Worm (Caenorhabditis elegans) whole organism, L4 larva: ENCODE measurements around the gene T23F6.3.

Experiments used
- F10B5.3 ChIP-seq: sonication (generic microtip); optimal IDR thresholded peaks from 2 replicates; lab custom pipeline; 2016; ENCODE audit warnings: mild to moderate bottlenecking, missing genetic modification characterization, missing compliant biosample characterization
- F37D6.2 ChIP-seq: sonication (generic microtip); optimal IDR thresholded peaks from 2 replicates; lab custom pipeline; 2016; ENCODE audit warnings: mild to moderate bottlenecking, missing genetic modification characterization, missing compliant biosample characterization
- F44E2.7 ChIP-seq: fragments of 200-800 bp; sonication (Bioruptor generic); IDR thresholded peaks from 2 replicates; pipeline ENCODE4 v2.1.2; 2022; ENCODE audit warnings: missing genetic modification characterization, missing compliant biosample characterization
- R02D3.7 ChIP-seq: fragments of 150-350 bp; sonication (generic microtip); optimal IDR thresholded peaks from 3 replicates; lab custom pipeline; 2014; ENCODE audit warnings: missing biosample characterization, missing genetic modification characterization
- T26A8.4 ChIP-seq: fragments of 200-800 bp; sonication (Bioruptor generic); IDR thresholded peaks from 2 replicates; pipeline ENCODE4 v1.3.6; 2022; ENCODE audit warnings: missing genetic modification characterization, missing compliant biosample characterization
- Y48G9A.11 ChIP-seq: fragments of 200-800 bp; sonication (Bioruptor generic); IDR thresholded peaks from 2 replicates; pipeline ENCODE4 v1.3.6; 2022; ENCODE audit warnings: missing genetic modification reagents, missing genetic modification characterization, missing compliant biosample characterization
- Y5F2A.4 ChIP-seq: fragments of 200-800 bp; sonication (Bioruptor generic); optimal IDR thresholded peaks from 2 replicates; lab custom pipeline; 2018; ENCODE audit warnings: mild to moderate bottlenecking, missing genetic modification characterization, missing compliant biosample characterization
- ZK337.2 ChIP-seq: fragments of 200-800 bp; sonication (Bioruptor generic); IDR thresholded peaks from 2 replicates; pipeline ENCODE4 v1.3.6; 2022; ENCODE audit warnings: missing genetic modification reagents, missing genetic modification characterization, missing compliant biosample characterization
- ZK546.5 ChIP-seq, 2 experiments: sonication (generic microtip); optimal IDR thresholded peaks; 2 replicates each; lab custom pipeline; 2017; ENCODE audit warnings: missing biosample characterization in 2 of 2, missing genetic modification characterization in 2 of 2
- aha-1 ChIP-seq: fragments of 150-350 bp; peaks from one replicate; lab custom pipeline; 2014; ENCODE audit warnings: missing biosample characterization, missing genetic modification characterization
- aly-2 ChIP-seq: sonication (generic microtip); optimal IDR thresholded peaks from 2 replicates; lab custom pipeline; 2018; ENCODE audit warnings: missing biosample characterization, missing genetic modification characterization
- arid-1 ChIP-seq: fragments of 200-800 bp; sonication (Bioruptor generic); conservative IDR thresholded peaks from 2 replicates; pipeline ENCODE4 v1.3.6; 2022; ENCODE audit warnings: missing genetic modification reagents, missing genetic modification characterization, missing compliant biosample characterization
- ceh-32 ChIP-seq: sonication (generic microtip); optimal IDR thresholded peaks from 2 replicates; lab custom pipeline; 2016; ENCODE audit warnings: mild to moderate bottlenecking, missing genetic modification characterization, missing compliant biosample characterization; ENCODE audit not compliant: poor library complexity
- ceh-44 ChIP-seq: fragments of 200-800 bp; sonication (Bioruptor generic); IDR thresholded peaks from 2 replicates; pipeline ENCODE4 v1.3.6; 2022; ENCODE audit warnings: missing genetic modification reagents, missing genetic modification characterization, missing compliant biosample characterization
- ceh-62 ChIP-seq: sonication (generic microtip); optimal IDR thresholded peaks from 2 replicates; lab custom pipeline; 2017; ENCODE audit warnings: missing biosample characterization, missing genetic modification characterization
- ceh-82 ChIP-seq: sonication (generic microtip); optimal IDR thresholded peaks from 2 replicates; lab custom pipeline; 2017; ENCODE audit warnings: missing biosample characterization, missing genetic modification characterization
- ces-1 ChIP-seq: fragments of 150-350 bp; sonication (generic microtip); optimal IDR thresholded peaks from 4 replicates; lab custom pipeline; 2014; ENCODE audit warnings: missing biosample characterization, missing genetic modification reagents, missing genetic modification characterization
- daf-12 ChIP-seq: fragments of 150-350 bp; optimal IDR thresholded peaks from 2 replicates; lab custom pipeline; 2014; ENCODE audit warnings: missing biosample characterization, missing genetic modification reagents, missing genetic modification characterization
- daf-16 ChIP-seq, 3 experiments: sonication (generic microtip); optimal IDR thresholded peaks; 2 replicates each; lab custom pipeline; 2016 to 2017; ENCODE audit warnings: missing genetic modification characterization in 3 of 3, missing genetic modification reagents in 3 of 3, mild to moderate bottlenecking in 2 of 3, missing compliant biosample characterization in 2 of 3, missing biosample characterization in 1 of 3, moderate library complexity in 1 of 3
- daf-19 ChIP-seq: fragments of 200-800 bp; sonication (Bioruptor generic); conservative IDR thresholded peaks from 2 replicates; pipeline ENCODE4 v1.3.6; 2022; ENCODE audit warnings: missing genetic modification characterization, missing compliant biosample characterization
- daf-8 ChIP-seq: fragments of 200-800 bp; sonication (Bioruptor generic); IDR thresholded peaks from 2 replicates; pipeline ENCODE4 v1.3.6; 2022; ENCODE audit warnings: missing genetic modification characterization, missing compliant biosample characterization
- dpl-1 ChIP-seq: fragments of 150-350 bp; optimal IDR thresholded peaks from 2 replicates; lab custom pipeline; 2014; ENCODE audit warnings: missing biosample characterization, missing genetic modification reagents, missing genetic modification characterization
- egl-43 ChIP-seq: fragments of 200-800 bp; sonication (Bioruptor generic); IDR thresholded peaks from 2 replicates; pipeline ENCODE4 v1.3.6; 2022; ENCODE audit warnings: missing genetic modification reagents, missing genetic modification characterization, missing compliant biosample characterization
- gei-8 ChIP-seq: fragments of 200-800 bp; sonication (Bioruptor generic); optimal IDR thresholded peaks from 2 replicates; lab custom pipeline; 2018; ENCODE audit warnings: mild to moderate bottlenecking, missing genetic modification characterization, missing compliant biosample characterization
- hmg-1.1 ChIP-seq: fragments of 200-800 bp; sonication (Bioruptor generic); IDR thresholded peaks from 2 replicates; pipeline ENCODE4 v1.3.6; 2022; ENCODE audit warnings: missing genetic modification reagents, missing genetic modification characterization, missing compliant biosample characterization
- lim-7 ChIP-seq: fragments of 200-800 bp; sonication (Bioruptor generic); IDR thresholded peaks from 2 replicates; pipeline ENCODE4 v1.3.6; 2022; ENCODE audit warnings: missing genetic modification characterization, missing compliant biosample characterization
- lin-29 ChIP-seq: fragments of 200-800 bp; sonication (Bioruptor generic); IDR thresholded peaks from 2 replicates; pipeline ENCODE4 v1.3.6; 2022; ENCODE audit warnings: missing genetic modification reagents, missing genetic modification characterization, missing compliant biosample characterization
- lin-38 ChIP-seq: fragments of 200-800 bp; sonication (Bioruptor generic); IDR thresholded peaks from 2 replicates; pipeline ENCODE4 v1.3.6; 2022; ENCODE audit warnings: missing genetic modification reagents, missing genetic modification characterization, missing compliant biosample characterization
- lin-39 ChIP-seq: fragments of 150-350 bp; optimal IDR thresholded peaks from 2 replicates; lab custom pipeline; 2014; ENCODE audit warnings: missing biosample characterization, missing genetic modification reagents, missing genetic modification characterization
- lir-3 ChIP-seq: sonication (generic microtip); optimal IDR thresholded peaks from 2 replicates; lab custom pipeline; 2016; ENCODE audit warnings: mild to moderate bottlenecking, missing genetic modification characterization, missing compliant biosample characterization
- lsy-2 ChIP-seq, 2 experiments: fragments of 150-350 bp in 1 of 2; sonication (generic microtip) in 1 of 2; optimal IDR thresholded peaks; 2 replicates each; lab custom pipeline; 2014 to 2017; ENCODE audit warnings: missing biosample characterization in 2 of 2, missing genetic modification characterization in 2 of 2
- madf-5 ChIP-seq, 2 experiments: fragments of 200-800 bp; sonication (Bioruptor generic); IDR thresholded peaks; 2 replicates each; pipeline ENCODE4 v1.3.6; 2022; ENCODE audit warnings: missing compliant biosample characterization in 2 of 2, missing genetic modification characterization in 2 of 2
- madf-9 ChIP-seq: fragments of 200-800 bp; sonication (Bioruptor generic); conservative IDR thresholded peaks from 2 replicates; pipeline ENCODE4 v1.3.6; 2022; ENCODE audit warnings: missing genetic modification reagents, missing genetic modification characterization, missing compliant biosample characterization
- mdt-29 ChIP-seq: fragments of 200-800 bp; sonication (Bioruptor generic); IDR thresholded peaks from 2 replicates; pipeline ENCODE4 v1.3.6; 2022; ENCODE audit warnings: missing genetic modification reagents, missing genetic modification characterization, missing compliant biosample characterization
- mep-1 ChIP-seq: fragments of 150-350 bp; sonication (generic microtip); optimal IDR thresholded peaks from 3 replicates; lab custom pipeline; 2014; ENCODE audit warnings: missing biosample characterization, missing genetic modification characterization
- mes-2 ChIP-seq: sonication (generic microtip); optimal IDR thresholded peaks from 2 replicates; lab custom pipeline; 2016; ENCODE audit warnings: missing genotype, mild to moderate bottlenecking, missing genetic modification characterization, missing compliant biosample characterization; ENCODE audit not compliant: poor library complexity, severe bottlenecking
- mxl-2 ChIP-seq: fragments of 200-800 bp; sonication (Bioruptor generic); conservative IDR thresholded peaks from 2 replicates; pipeline ENCODE4 v1.3.6; 2022; ENCODE audit warnings: missing genetic modification reagents, missing genetic modification characterization, missing compliant biosample characterization
- nhr-10 ChIP-seq: fragments of 150-350 bp; optimal IDR thresholded peaks from 2 replicates; lab custom pipeline; 2014; ENCODE audit warnings: missing biosample characterization, missing genetic modification characterization
- nhr-11 ChIP-seq: fragments of 150-350 bp; optimal IDR thresholded peaks from 2 replicates; lab custom pipeline; 2014; ENCODE audit warnings: missing biosample characterization, missing genetic modification characterization
- nhr-25 ChIP-seq: sonication (generic microtip); optimal IDR thresholded peaks from 2 replicates; lab custom pipeline; 2017; ENCODE audit warnings: missing genetic modification characterization, mild to moderate bottlenecking, missing compliant biosample characterization, antibody characterized with exemption, moderate library complexity, borderline replicate concordance; ENCODE audit not compliant: insufficient read depth
- nhr-28 ChIP-seq: fragments of 150-350 bp; optimal IDR thresholded peaks from 2 replicates; lab custom pipeline; 2014; ENCODE audit warnings: missing biosample characterization, missing genetic modification characterization
- nhr-41 ChIP-seq: fragments of 200-800 bp; sonication (Bioruptor generic); IDR thresholded peaks from 2 replicates; pipeline ENCODE4 v1.3.6; 2022; ENCODE audit warnings: missing genetic modification reagents, missing genetic modification characterization, missing compliant biosample characterization
- nhr-48 ChIP-seq: sonication (generic microtip); optimal IDR thresholded peaks from 2 replicates; lab custom pipeline; 2016; ENCODE audit warnings: mild to moderate bottlenecking, missing genetic modification characterization, missing compliant biosample characterization
- php-3 ChIP-seq: fragments of 200-800 bp; sonication (Bioruptor generic); IDR thresholded peaks from 2 replicates; pipeline ENCODE4 v1.3.6; 2022; ENCODE audit warnings: missing genetic modification reagents, missing genetic modification characterization, missing compliant biosample characterization
- snpc-1.2 ChIP-seq: fragments of 200-800 bp; sonication (Bioruptor generic); IDR thresholded peaks from 2 replicates; pipeline ENCODE4 v1.3.6; 2022; ENCODE audit warnings: missing genetic modification reagents, missing genetic modification characterization, missing compliant biosample characterization
- snpc-4 ChIP-seq: fragments of 150-350 bp; optimal IDR thresholded peaks from 2 replicates; lab custom pipeline; 2014; ENCODE audit warnings: missing biosample characterization, missing genetic modification characterization
- tag-97 ChIP-seq: fragments of 200-800 bp; sonication (Bioruptor generic); IDR thresholded peaks from 2 replicates; pipeline ENCODE4 v1.3.6; 2022; ENCODE audit warnings: missing genetic modification characterization, missing compliant biosample characterization
- unc-39 ChIP-seq: sonication (generic microtip); optimal IDR thresholded peaks from 2 replicates; lab custom pipeline; 2017; ENCODE audit warnings: missing biosample characterization, missing genetic modification characterization
- vab-7 ChIP-seq: fragments of 200-800 bp; sonication (Bioruptor generic); IDR thresholded peaks from 2 replicates; pipeline ENCODE4 v1.3.6; 2022; ENCODE audit warnings: missing genetic modification reagents, missing genetic modification characterization, missing compliant biosample characterization
- zip-11 ChIP-seq: fragments of 200-800 bp; sonication (Bioruptor generic); IDR thresholded peaks from 2 replicates; pipeline ENCODE4 v1.3.6; 2022; ENCODE audit warnings: missing genetic modification characterization, missing compliant biosample characterization
- zip-2 ChIP-seq: fragments of 150-350 bp; optimal IDR thresholded peaks from 2 replicates; lab custom pipeline; 2014; ENCODE audit warnings: missing biosample characterization, missing genetic modification characterization
- ztf-11 ChIP-seq: fragments of 150-350 bp; optimal IDR thresholded peaks from 2 replicates; lab custom pipeline; 2014; ENCODE audit warnings: missing biosample characterization, missing genetic modification characterization

T23F6.3 gene

DNA sequence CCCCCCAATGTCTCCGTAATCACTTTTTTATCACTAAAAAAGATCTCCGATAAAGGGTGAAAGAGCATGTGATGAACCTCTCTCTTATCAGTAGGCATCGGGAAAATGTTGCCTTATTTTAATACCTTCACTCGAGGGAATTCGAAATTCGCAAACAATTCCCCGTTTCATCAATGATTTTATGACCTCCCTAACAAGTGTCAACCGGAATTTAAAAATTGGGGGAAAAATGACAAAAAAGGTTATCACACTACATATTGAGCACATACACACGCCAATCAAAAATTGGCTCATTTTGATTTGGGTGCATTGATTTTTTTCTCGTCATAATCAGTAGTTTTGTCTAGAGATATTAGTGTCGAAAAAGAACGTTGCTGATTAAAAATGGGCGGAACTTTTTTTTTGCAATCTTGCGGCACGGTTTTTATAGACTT is 34.8 kb downstream of the T23F6.3 start:
- TF ChIP-seq F10B5.3 (tag; lab: Kevin White, UChicago) (no peak), lir-3 (no peak), ZK337.2 (GFP tag; lab: Robert Waterston, UW) (no peak), madf-5 (GFP tag; IDR thresholded peaks at IDR 0.05; lab: Robert Waterston, UW) (no peak), zip-11 (no peak), nhr-25 (no peak), lin-29 (GFP tag; lab: Robert Waterston, UW) (no peak), daf-19 (GFP tag; lab: Robert Waterston, UW) (no peak), madf-9 (GFP tag; lab: Robert Waterston, UW) (no peak), aly-2 (tag; lab: Kevin White, UChicago) (no peak), lim-7 (GFP tag; lab: Robert Waterston, UW) (no peak), egl-43 (GFP tag; lab: Robert Waterston, UW) (no peak), snpc-4 (tag; lab: Kevin White, UChicago) (no peak), Y5F2A.4 (GFP tag; lab: Kevin White, UChicago) (no peak), php-3 (GFP tag; lab: Robert Waterston, UW) (peak; percentile 90), nhr-28 (peak; percentile 88), ztf-11 (tag; lab: Kevin White, UChicago) (no peak), hmg-1.1 (GFP tag; lab: Robert Waterston, UW) (no peak), mdt-29 (GFP tag; lab: Robert Waterston, UW) (no peak), ces-1 (no peak), zip-2 (tag; lab: Kevin White, UChicago) (no peak), Y48G9A.11 (no peak), daf-8 (GFP tag; lab: Robert Waterston, UW) (no peak), nhr-11 (tag; lab: Kevin White, UChicago) (no peak), ceh-44 (GFP tag; lab: Robert Waterston, UW) (no peak), ZK546.5 (tag; optimal IDR thresholded peaks at IDR 0.05; lab: Kevin White, UChicago) (no peak), lin-38 (no peak), gei-8 (GFP tag; lab: Kevin White, UChicago) (no peak), mep-1 (tag; lab: Kevin White, UChicago) (no peak), snpc-1.2 (no peak), mxl-2 (GFP tag; lab: Robert Waterston, UW) (no peak), nhr-41 (peak; percentile 99), ceh-32 (tag; lab: Kevin White, UChicago) (no peak), R02D3.7 (no peak), nhr-48 (tag; lab: Kevin White, UChicago) (peak; percentile 90), T26A8.4 (GFP tag; lab: Robert Waterston, UW) (no peak), lin-39 (tag; lab: Kevin White, UChicago) (no peak), aha-1 (no peak), ceh-62 (tag; lab: Kevin White, UChicago) (no peak), dpl-1 (GFP tag; lab: Kevin White, UChicago) (no peak), mes-2 (tag; lab: Kevin White, UChicago) (peak; percentile 40), F44E2.7 (GFP tag; lab: Robert Waterston, UW) (no peak), ceh-82 (tag; lab: Kevin White, UChicago) (no peak), F37D6.2 (no peak), daf-12 (no peak), tag-97 (GFP tag; lab: Robert Waterston, UW) (no peak), daf-16 (GFP tag; optimal IDR thresholded peaks at IDR 0.05; lab: Kevin White, UChicago) (peak in 1 of 2 experiments; percentile 57), daf-16 (tag; optimal IDR thresholded peaks at IDR 0.05; lab: Kevin White, UChicago) (peak; percentile 73), nhr-10 (tag; lab: Kevin White, UChicago) (no peak), lsy-2 (tag; optimal IDR thresholded peaks at IDR 0.05; lab: Kevin White, UChicago) (peak in 1 of 2 experiments; percentile 29), arid-1 (GFP tag; lab: Robert Waterston, UW) (no peak), vab-7 (GFP tag; lab: Robert Waterston, UW) (no peak), unc-39 (tag; lab: Kevin White, UChicago) (no peak)
